Worm (Caenorhabditis elegans) whole organism, mixed stage, embryonic: ENCODE measurements around the gene grl-15.

Experiments
- cnd-1 ChIP-seq: fragments of 200-800 bp; sonication (Bioruptor generic); optimal IDR thresholded peaks from 2 replicates; lab custom pipeline; 2018; ENCODE audit warnings: mild to moderate bottlenecking, missing genetic modification characterization, missing compliant biosample characterization
- elt-3 ChIP-seq: fragments of 150-350 bp; optimal IDR thresholded peaks from 2 replicates; lab custom pipeline; 2014; ENCODE audit warnings: missing biosample characterization, missing genetic modification characterization
- flh-1 ChIP-seq: fragments of 200-800 bp; sonication (Bioruptor generic); optimal IDR thresholded peaks from 2 replicates; lab custom pipeline; 2018; ENCODE audit warnings: mild to moderate bottlenecking, missing genetic modification characterization, moderate library complexity, missing compliant biosample characterization
- nhr-12 ChIP-seq: fragments of 150-350 bp; optimal IDR thresholded peaks from 2 replicates; lab custom pipeline; 2014; ENCODE audit warnings: missing biosample characterization, missing genetic modification characterization
- snpc-4 ChIP-seq: fragments of 150-350 bp; optimal IDR thresholded peaks from 2 replicates; lab custom pipeline; 2014; ENCODE audit warnings: missing biosample characterization, missing genetic modification characterization
- sptf-1 ChIP-seq: sonication (generic microtip); optimal IDR thresholded peaks from 2 replicates; lab custom pipeline; 2017; ENCODE audit warnings: mild to moderate bottlenecking, missing genetic modification characterization, moderate library complexity, missing compliant biosample characterization
- unc-62 ChIP-seq: fragments of 150-350 bp; optimal IDR thresholded peaks from 2 replicates; lab custom pipeline; 2014; ENCODE audit warnings: missing biosample characterization, missing genetic modification reagents, missing genetic modification characterization
- ztf-11 ChIP-seq: fragments of 150-350 bp; optimal IDR thresholded peaks from 2 replicates; lab custom pipeline; 2014; ENCODE audit warnings: missing biosample characterization, missing genetic modification characterization

DNA sequence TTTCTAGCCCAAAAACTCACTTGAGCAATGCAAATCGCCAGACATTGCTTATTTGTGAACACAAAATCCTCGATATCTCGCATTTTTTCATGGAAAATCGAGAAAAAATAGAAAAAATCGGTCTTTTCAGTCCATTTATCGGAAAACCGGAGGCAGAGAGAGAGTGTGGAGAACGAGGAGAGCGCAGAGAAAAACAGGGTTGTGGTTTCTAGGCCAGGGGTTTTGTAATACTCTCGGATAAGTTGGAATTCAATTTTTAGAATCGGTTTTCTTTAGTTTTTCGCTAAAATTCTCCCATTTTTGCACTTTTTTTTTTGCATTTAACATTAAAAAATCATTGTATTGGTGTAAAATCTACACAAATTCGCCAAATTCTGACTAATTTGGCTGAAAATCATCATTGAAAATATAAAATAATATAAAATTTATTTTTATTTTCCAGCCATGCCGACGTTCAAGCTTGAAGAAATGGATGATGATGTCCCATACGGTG, 37.8 kb upstream of the grl-15 start, which contains the start of the genes Y75B8A.24 and Y75B8A.25:
- TF ChIP-seq snpc-4 (tag; lab: Kevin White, UChicago) (no peak), cnd-1 (tag; lab: Kevin White, UChicago) (no peak), ztf-11 (tag; lab: Kevin White, UChicago) (no peak), sptf-1 (tag; lab: Kevin White, UChicago) (no peak), nhr-12 (tag; lab: Kevin White, UChicago) (no peak), unc-62 (GFP tag; lab: Kevin White, UChicago) (no peak), flh-1 (no peak), elt-3 (tag; lab: Kevin White, UChicago) (no peak)
